Worm (Caenorhabditis elegans) whole organism, L4/young adult: ENCODE measurements around the gene F11A10.5.
"Not testable (repeated sequence)": the region's sequence is repeated elsewhere in the genome, so short reads cannot be mapped to it uniquely, and the experiment has no call there.

Source experiments
- W03F9.2 ChIP-seq: fragments of 150-350 bp; optimal IDR thresholded peaks from 2 replicates; lab custom pipeline; 2014; ENCODE audit warnings: missing biosample characterization, missing genetic modification characterization
- dao-5 ChIP-seq: sonication (generic microtip); optimal IDR thresholded peaks from 2 replicates; lab custom pipeline; 2016; ENCODE audit warnings: missing genotype, missing genetic modification characterization, moderate library complexity, missing compliant biosample characterization
- him-1 ChIP-seq: sonication (generic microtip); optimal IDR thresholded peaks from 2 replicates; lab custom pipeline; 2016; ENCODE audit warnings: missing genotype, missing genetic modification reagents, missing genetic modification characterization, missing compliant biosample characterization

Gene F11A10.5

ce11 chrIV:12128708-12129107, 34.8 kb downstream of the F11A10.5 start:
- no peak for TF ChIP-seq him-1 (tag; lab: Kevin White, UChicago)
- no peak for TF ChIP-seq W03F9.2
- TF ChIP-seq dao-5 (tag; lab: Kevin White, UChicago): no peak

ce11 chrIV:12129204-12129603, 35.3 kb downstream of the F11A10.5 start, which contains the start of gene lin-24:
lin-24 (plus strand) TSS chrIV:12129504.
- no peak for TF ChIP-seq him-1 (tag; lab: Kevin White, UChicago)
- TF ChIP-seq W03F9.2: no peak
- TF ChIP-seq dao-5 (tag; lab: Kevin White, UChicago): no peak

DNA sequence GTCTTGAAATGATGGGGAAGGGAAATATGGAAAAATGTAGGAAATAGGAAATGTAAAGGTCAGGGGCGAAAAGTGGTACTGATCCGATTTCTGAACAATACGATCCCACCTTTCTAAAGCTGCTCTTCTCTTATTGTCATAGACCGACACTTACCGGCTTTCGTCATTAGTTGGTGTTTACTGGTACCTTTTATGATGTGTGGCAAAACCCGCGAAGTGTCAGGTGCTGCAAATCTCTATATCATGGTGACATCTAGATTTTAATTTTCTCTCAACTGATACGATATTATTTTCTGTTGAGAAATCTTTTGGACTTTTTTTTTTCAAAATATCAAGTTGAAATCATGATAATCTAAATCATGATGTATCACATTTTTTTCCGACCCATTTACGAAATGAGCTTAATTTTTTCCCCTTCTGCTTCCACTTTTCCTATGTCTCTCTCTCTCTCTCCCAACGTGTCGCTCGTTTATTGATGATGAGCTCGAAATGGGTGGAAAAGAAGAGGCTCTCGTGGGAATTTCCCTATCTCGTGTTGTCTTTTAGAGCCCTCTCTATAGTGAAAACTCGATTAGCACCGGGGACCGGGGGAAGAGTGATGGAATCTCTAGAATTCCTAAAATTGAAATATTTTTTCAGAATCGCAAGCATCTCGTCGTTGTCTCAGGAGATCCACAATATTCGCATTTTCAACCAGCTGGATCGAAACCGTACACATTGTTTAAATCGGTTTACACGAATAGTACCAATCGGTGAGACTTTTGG, 37.6 kb downstream of the F11A10.5 start:
- TF ChIP-seq him-1 (tag; lab: Kevin White, UChicago) (no peak), W03F9.2 (no peak), dao-5 (tag; lab: Kevin White, UChicago) (no peak)

DNA sequence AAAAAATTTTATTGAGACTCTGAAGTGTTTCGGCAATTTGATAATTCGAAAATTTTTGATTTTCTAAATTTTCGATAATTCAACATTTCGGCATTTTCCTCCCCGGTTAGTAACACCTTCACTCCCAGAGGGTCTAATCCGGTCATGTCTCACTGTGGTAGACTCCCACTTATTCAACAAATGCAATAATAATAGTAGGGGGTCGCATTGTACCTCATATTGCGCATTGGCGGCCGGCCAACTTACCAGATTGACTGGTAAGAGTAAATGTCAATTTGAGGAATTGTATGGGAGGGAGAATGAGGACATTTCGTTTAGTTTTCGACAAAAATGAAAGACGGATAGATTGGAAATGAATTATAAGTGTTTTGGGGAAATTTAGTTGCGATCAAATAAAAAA, 39.9 kb downstream of the F11A10.5 start:
- no peak for TF ChIP-seq dao-5 (tag; lab: Kevin White, UChicago)
- no peak for TF ChIP-seq W03F9.2
- no peak for TF ChIP-seq him-1 (tag; lab: Kevin White, UChicago)

ce11 chrIV:12134991-12135390, 41.1 kb downstream of the F11A10.5 start:
- TF ChIP-seq dao-5 (tag; lab: Kevin White, UChicago): no peak
- no peak for TF ChIP-seq W03F9.2

DNA sequence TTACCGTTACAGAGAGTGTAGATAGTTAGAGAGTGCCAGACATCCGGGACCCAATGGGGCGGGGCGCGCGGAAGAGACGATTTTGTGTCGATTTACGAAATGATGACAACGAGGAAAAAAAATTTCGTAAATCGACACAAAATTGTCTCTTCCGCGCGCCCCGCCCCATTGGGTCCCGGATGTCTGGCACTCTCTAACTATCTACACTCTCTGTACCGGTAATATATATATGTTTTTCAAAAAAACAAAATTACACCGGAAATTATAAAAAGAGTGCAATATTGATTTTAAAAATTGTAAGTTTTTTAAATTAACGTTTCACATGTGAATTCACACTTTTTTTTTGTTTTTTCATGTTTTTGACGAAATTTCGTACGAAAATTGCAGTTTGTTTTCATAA, 44.2 kb downstream of the F11A10.5 start, which contains the start of gene B0001.4:
Gene B0001.4 (minus strand): TSS at position 101 of the 400 bp plus-strand sequence.
- not testable (repeated sequence) for TF ChIP-seq W03F9.2; dao-5 (tag; lab: Kevin White, UChicago); him-1 (tag; lab: Kevin White, UChicago)

ce11 chrIV:12140959-12141358, 47.0 kb downstream of the F11A10.5 start, which contains the start of gene B0001.8:
B0001.8 (minus strand) TSS chrIV:12141059.
- TF ChIP-seq dao-5 (tag; lab: Kevin White, UChicago): no peak
- no peak for TF ChIP-seq W03F9.2
- no peak for TF ChIP-seq him-1 (tag; lab: Kevin White, UChicago)

- TF ChIP-seq dao-5 (tag; lab: Kevin White, UChicago) (no peak), W03F9.2 (no peak), him-1 (tag; lab: Kevin White, UChicago) (no peak)
Measured at ce11 chrIV:12143231-12143630, 49.3 kb downstream of the F11A10.5 start, which contains the start of gene B0001.5. B0001.5 (minus strand) TSS chrIV:12143331.

DNA sequence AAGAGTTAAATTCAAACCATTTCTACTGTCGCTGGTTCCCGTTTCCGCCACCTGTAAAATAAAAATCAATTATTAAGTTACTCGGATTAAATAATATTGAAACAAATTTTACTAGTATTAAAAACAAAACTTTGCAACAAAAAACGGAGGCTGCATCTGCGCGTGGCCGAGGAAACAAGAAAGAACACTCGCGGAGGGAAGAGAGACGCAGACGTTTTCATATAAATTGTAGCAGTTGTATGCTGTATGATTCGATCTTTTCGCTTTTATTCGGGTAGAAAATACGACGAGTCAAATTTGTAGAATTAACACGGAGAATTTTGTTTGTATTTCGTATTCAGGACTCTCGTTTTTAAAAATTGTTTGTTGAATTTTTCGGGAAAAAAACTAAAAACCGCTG, 51.8 kb downstream of the F11A10.5 start, which contains the start of gene B0001.3:
Gene B0001.3 (minus strand): TSS at position 55 of the 400 bp plus-strand sequence.
- TF ChIP-seq him-1 (tag; lab: Kevin White, UChicago): no peak
- no peak for TF ChIP-seq dao-5 (tag; lab: Kevin White, UChicago)
- no peak for TF ChIP-seq W03F9.2
